Fruit fly (Drosophila melanogaster) whole organism, prepupa: ENCODE results near the gene scpr-C.
A peak's percentile ranks its signal among the peaks of the same experiment; 100 is the strongest.

Source experiments
- Blimp-1 ChIP-seq: fragments of 200-800 bp; sonication (Bioruptor generic); optimal IDR thresholded peaks from 3 replicates; lab custom pipeline; 2017; ENCODE audit warnings: missing biosample characterization, missing genetic modification characterization, mild to moderate bottlenecking, moderate library complexity, missing genetic modification reagents
- CG10631 ChIP-seq: fragments of 200-800 bp; sonication (Bioruptor generic); optimal IDR thresholded peaks from 2 replicates; lab custom pipeline; 2016; ENCODE audit warnings: missing biosample characterization, missing genetic modification characterization
- CG11294 ChIP-seq: fragments of 200-800 bp; sonication (Bioruptor generic); IDR thresholded peaks from 2 replicates; pipeline ENCODE4 v1.3.6; 2022; ENCODE audit warnings: missing biosample characterization, missing genetic modification characterization
- CG11762 ChIP-seq: fragments of 200-800 bp; sonication (Bioruptor generic); optimal IDR thresholded peaks from 3 replicates; lab custom pipeline; 2016; ENCODE audit warnings: missing biosample characterization, missing genetic modification characterization; ENCODE audit not compliant: insufficient read depth
- CG11902 ChIP-seq: fragments of 200-800 bp; sonication (Bioruptor generic); optimal IDR thresholded peaks from 3 replicates; lab custom pipeline; 2016; ENCODE audit warnings: missing biosample characterization, missing genetic modification characterization
- CG15336 ChIP-seq: fragments of 200-800 bp; sonication (Bioruptor generic); IDR thresholded peaks from 2 replicates; pipeline ENCODE4 v1.3.6; 2022; ENCODE audit warnings: missing biosample characterization, missing genetic modification characterization
- CG1621 ChIP-seq: fragments of 200-800 bp; sonication (Bioruptor generic); optimal IDR thresholded peaks from 3 replicates; lab custom pipeline; 2018; ENCODE audit warnings: missing biosample characterization, mild to moderate bottlenecking, missing genetic modification characterization
- CG16779 ChIP-seq: fragments of 200-800 bp; sonication (Bioruptor generic); optimal IDR thresholded peaks from 3 replicates; lab custom pipeline; 2017; ENCODE audit warnings: missing biosample characterization, mild to moderate bottlenecking, missing genetic modification characterization
- CG34406 ChIP-seq: fragments of 200-800 bp; sonication (Bioruptor generic); optimal IDR thresholded peaks from 3 replicates; lab custom pipeline; 2016; ENCODE audit warnings: missing biosample characterization, missing genetic modification characterization
- CG3919 ChIP-seq: fragments of 200-800 bp; sonication (Bioruptor generic); optimal IDR thresholded peaks from 3 replicates; lab custom pipeline; 2016; ENCODE audit warnings: missing biosample characterization, missing genetic modification characterization
- CG4318 ChIP-seq: fragments of 200-800 bp; sonication (Bioruptor generic); optimal IDR thresholded peaks from 3 replicates; lab custom pipeline; 2017; ENCODE audit warnings: missing biosample characterization, mild to moderate bottlenecking, missing genetic modification characterization
- CG6792 ChIP-seq: fragments of 200-800 bp; sonication (Bioruptor generic); optimal IDR thresholded peaks from 3 replicates; lab custom pipeline; 2016; ENCODE audit warnings: missing biosample characterization, missing genetic modification characterization
- CG8319 ChIP-seq: fragments of 200-800 bp; sonication (Bioruptor generic); optimal IDR thresholded peaks from 3 replicates; lab custom pipeline; 2016; ENCODE audit warnings: missing biosample characterization, missing genetic modification characterization
- CG9139 ChIP-seq: fragments of 200-800 bp; sonication (Bioruptor generic); optimal IDR thresholded peaks from 3 replicates; lab custom pipeline; 2017; ENCODE audit warnings: missing biosample characterization, mild to moderate bottlenecking, missing genetic modification characterization
- Eip75B ChIP-seq: fragments of 200-800 bp; sonication (Bioruptor generic); optimal IDR thresholded peaks from 3 replicates; lab custom pipeline; 2016; ENCODE audit warnings: missing biosample characterization, missing genetic modification characterization
- Ets21C ChIP-seq: fragments of 200-800 bp; sonication (Bioruptor generic); optimal IDR thresholded peaks from 3 replicates; lab custom pipeline; 2016; ENCODE audit warnings: missing biosample characterization, missing genetic modification characterization
- Gug ChIP-seq: fragments of 200-800 bp; sonication (Bioruptor generic); IDR thresholded peaks from 2 replicates; pipeline ENCODE4 v1.3.6; 2022; ENCODE audit warnings: missing biosample characterization, missing genetic modification characterization
- Hr38 ChIP-seq: sonication (Bioruptor generic); optimal IDR thresholded peaks from 2 replicates; lab custom pipeline; 2016; ENCODE audit warnings: missing biosample characterization, missing genetic modification characterization
- Lpt ChIP-seq: fragments of 200-800 bp; sonication (Bioruptor generic); optimal IDR thresholded peaks from 3 replicates; lab custom pipeline; 2016; ENCODE audit warnings: missing biosample characterization, missing genetic modification characterization
- Met ChIP-seq: fragments of 200-800 bp; sonication (Bioruptor generic); optimal IDR thresholded peaks from 3 replicates; lab custom pipeline; 2016; ENCODE audit warnings: missing biosample characterization, missing genetic modification characterization
- OdsH ChIP-seq: fragments of 200-800 bp; sonication (Bioruptor generic); optimal IDR thresholded peaks from 3 replicates; lab custom pipeline; 2016; ENCODE audit warnings: missing biosample characterization, missing genetic modification characterization
- Sox14 ChIP-seq: fragments of 200-800 bp; sonication (Bioruptor generic); optimal IDR thresholded peaks from 3 replicates; lab custom pipeline; 2016; ENCODE audit warnings: missing biosample characterization, missing genetic modification characterization
- acj6 ChIP-seq: fragments of 200-800 bp; sonication (Bioruptor generic); optimal IDR thresholded peaks from 3 replicates; lab custom pipeline; 2016; ENCODE audit warnings: missing biosample characterization, missing genetic modification characterization
- cyc ChIP-seq: fragments of 200-800 bp; sonication (Bioruptor generic); optimal IDR thresholded peaks from 3 replicates; lab custom pipeline; 2016; ENCODE audit warnings: missing biosample characterization, missing genetic modification characterization
- dac ChIP-seq: fragments of 200-800 bp; sonication (Bioruptor generic); optimal IDR thresholded peaks from 2 replicates; lab custom pipeline; 2017; ENCODE audit warnings: missing biosample characterization, mild to moderate bottlenecking, missing genetic modification characterization
- dsx ChIP-seq: fragments of 200-800 bp; optimal IDR thresholded peaks from 3 replicates; lab custom pipeline; 2019; ENCODE audit warnings: missing biosample characterization, mild to moderate bottlenecking, missing genetic modification characterization, moderate library complexity; ENCODE audit not compliant: poor library complexity, severe bottlenecking
- eg ChIP-seq: fragments of 200-800 bp; sonication (Bioruptor generic); IDR thresholded peaks from 3 replicates; pipeline ENCODE4 v1.3.6; 2022; ENCODE audit warnings: missing biosample characterization, missing genetic modification characterization
- pdm3 ChIP-seq: fragments of 200-800 bp; sonication (Bioruptor generic); optimal IDR thresholded peaks from 3 replicates; lab custom pipeline; 2016; ENCODE audit warnings: missing biosample characterization, missing genetic modification characterization
- salr ChIP-seq, 2 experiments: fragments of 200-800 bp; sonication (Bioruptor generic); optimal IDR thresholded peaks; 3 replicates each; lab custom pipeline; 2016 to 2018; ENCODE audit warnings: missing biosample characterization in 2 of 2, missing genetic modification characterization in 2 of 2, mild to moderate bottlenecking in 1 of 2
- spab ChIP-seq: fragments of 200-800 bp; sonication (Bioruptor generic); optimal IDR thresholded peaks from 2 replicates; lab custom pipeline; 2017; ENCODE audit warnings: missing biosample characterization, mild to moderate bottlenecking, missing genetic modification characterization, missing genetic modification reagents
- svp ChIP-seq: fragments of 200-800 bp; sonication (Bioruptor generic); peaks from one replicate; lab custom pipeline; 2016; ENCODE audit warnings: missing biosample characterization, missing genetic modification characterization
- topi ChIP-seq: fragments of 200-800 bp; sonication (Bioruptor generic); optimal IDR thresholded peaks from 3 replicates; lab custom pipeline; 2016; ENCODE audit warnings: missing biosample characterization, missing genetic modification characterization
- vri ChIP-seq: fragments of 200-800 bp; sonication (Bioruptor generic); optimal IDR thresholded peaks from 3 replicates; lab custom pipeline; 2016; ENCODE audit warnings: missing biosample characterization, mild to moderate bottlenecking, missing genetic modification characterization

The scpr-C gene

dm6 chr3R:11226496-11226895 lies 1.2 kb downstream of the scpr-C start, which contains the start of gene CG17726 (continued):
- peak; percentile 96 for TF ChIP-seq Eip75B (GFP tag; lab: Kevin White, UChicago)
- peak; percentile 96 for TF ChIP-seq Met (GFP tag; lab: Kevin White, UChicago)
- peak; percentile 89 to 95 for TF ChIP-seq salr (GFP tag; optimal IDR thresholded peaks at IDR 0.05; lab: Kevin White, UChicago)
- peak; percentile 96 for TF ChIP-seq dsx (GFP tag; lab: Kevin White, UChicago)
- peak; percentile 97 for TF ChIP-seq Sox14 (GFP tag; lab: Kevin White, UChicago)
- TF ChIP-seq Lpt (GFP tag; lab: Kevin White, UChicago) = peak; percentile 87
- TF ChIP-seq eg (GFP tag; lab: Robert Waterston, UW) = peak; percentile 99
- TF ChIP-seq Ets21C (GFP tag; lab: Kevin White, UChicago) = peak; percentile 92
- TF ChIP-seq cyc (GFP tag; lab: Kevin White, UChicago) = peak; percentile 95
- TF ChIP-seq CG11902 (GFP tag; lab: Kevin White, UChicago) = peak; percentile 92
- TF ChIP-seq spab (GFP tag; lab: Kevin White, UChicago) = no peak
- peak; percentile 94 for TF ChIP-seq CG9139 (GFP tag; lab: Kevin White, UChicago)
- no peak for TF ChIP-seq CG4318 (GFP tag; lab: Kevin White, UChicago)

DNA sequence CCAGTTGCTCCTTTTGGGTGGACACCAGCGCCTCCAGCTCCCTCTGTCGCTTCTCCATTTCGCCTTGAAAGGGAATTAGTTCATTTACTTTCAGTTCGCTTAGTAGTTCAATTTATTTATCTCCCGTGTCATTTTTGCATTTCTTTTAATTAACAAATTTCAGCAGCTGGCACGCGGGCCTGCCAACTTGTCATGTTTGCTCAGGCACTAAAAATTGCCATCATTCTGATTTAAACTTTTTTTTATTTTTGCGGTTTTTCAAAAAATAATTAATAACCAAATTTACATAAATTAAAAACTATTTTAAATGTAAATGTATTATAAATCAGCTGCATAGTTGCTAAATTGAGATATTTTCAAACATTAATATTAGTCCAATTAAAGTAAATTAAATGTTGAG lies 5.1 kb downstream of the scpr-C start, which contains the start of gene GCC88:
Gene GCC88 (minus strand): TSS at position 209 of the 400 bp plus-strand sequence.
- TF ChIP-seq CG10631 (GFP tag; lab: Kevin White, UChicago) (no peak), CG11294 (GFP tag; lab: Robert Waterston, UW) (no peak), CG34406 (GFP tag; lab: Kevin White, UChicago) (no peak), dac (no peak), CG11902 (GFP tag; lab: Kevin White, UChicago) (no peak), Blimp-1 (no peak), OdsH (GFP tag; lab: Kevin White, UChicago) (no peak), CG6792 (GFP tag; lab: Kevin White, UChicago) (no peak), Hr38 (GFP tag; lab: Kevin White, UChicago) (no peak), Sox14 (GFP tag; lab: Kevin White, UChicago) (no peak), CG3919 (GFP tag; lab: Kevin White, UChicago) (no peak), CG11762 (GFP tag; lab: Kevin White, UChicago) (no peak), svp (GFP tag; lab: Kevin White, UChicago) (no peak), acj6 (GFP tag; lab: Kevin White, UChicago) (no peak), CG9139 (GFP tag; lab: Kevin White, UChicago) (no peak), Gug (GFP tag; lab: Robert Waterston, UW) (no peak), topi (GFP tag; lab: Kevin White, UChicago) (no peak), spab (GFP tag; lab: Kevin White, UChicago) (no peak), CG8319 (GFP tag; lab: Kevin White, UChicago) (no peak)

- no peak for TF ChIP-seq CG3919 (GFP tag; lab: Kevin White, UChicago)
- TF ChIP-seq vri (GFP tag; lab: Kevin White, UChicago) = no peak
- no peak for TF ChIP-seq CG16779 (tag; lab: Kevin White, UChicago)
Measured at dm6 chr3R:11231037-11231436, 5.7 kb downstream of the scpr-C start.

DNA sequence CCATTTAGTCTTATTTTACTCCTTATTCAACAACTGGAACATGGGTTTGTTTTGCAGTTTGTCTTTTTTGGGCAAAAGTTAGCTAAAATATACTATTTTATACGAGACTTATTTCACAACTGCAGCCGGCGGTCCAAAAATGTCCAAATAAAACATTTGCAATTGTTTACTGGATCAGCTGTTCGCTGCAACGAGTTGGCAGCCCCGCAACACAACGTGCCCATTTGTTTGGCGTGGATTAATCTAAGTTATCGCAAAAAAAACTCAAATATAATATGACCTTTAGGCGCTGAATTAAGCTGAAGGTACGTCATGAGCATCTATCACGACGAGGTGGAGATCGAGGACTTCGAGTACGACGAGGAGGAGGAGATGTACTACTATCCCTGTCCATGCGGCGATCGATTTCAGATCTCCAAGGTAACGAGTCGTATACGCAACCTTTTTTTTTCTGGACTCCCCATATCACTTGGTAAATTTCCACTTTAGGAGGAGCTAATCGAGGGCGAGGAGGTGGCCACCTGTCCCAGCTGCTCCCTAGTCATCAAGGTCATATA lies 6.5 kb downstream of the scpr-C start, which contains the start of the genes CG17187 and Dph3:
Gene CG17187 (minus strand): TSS at position 175 of the 557 bp plus-strand sequence.
Gene Dph3 (plus strand): TSS at position 208 of the 557 bp plus-strand sequence.
- TF ChIP-seq Blimp-1 = no peak
- no peak for TF ChIP-seq CG11294 (GFP tag; lab: Robert Waterston, UW)
- TF ChIP-seq OdsH (GFP tag; lab: Kevin White, UChicago) = no peak
- TF ChIP-seq CG15336 = no peak
- TF ChIP-seq Sox14 (GFP tag; lab: Kevin White, UChicago) = no peak

DNA sequence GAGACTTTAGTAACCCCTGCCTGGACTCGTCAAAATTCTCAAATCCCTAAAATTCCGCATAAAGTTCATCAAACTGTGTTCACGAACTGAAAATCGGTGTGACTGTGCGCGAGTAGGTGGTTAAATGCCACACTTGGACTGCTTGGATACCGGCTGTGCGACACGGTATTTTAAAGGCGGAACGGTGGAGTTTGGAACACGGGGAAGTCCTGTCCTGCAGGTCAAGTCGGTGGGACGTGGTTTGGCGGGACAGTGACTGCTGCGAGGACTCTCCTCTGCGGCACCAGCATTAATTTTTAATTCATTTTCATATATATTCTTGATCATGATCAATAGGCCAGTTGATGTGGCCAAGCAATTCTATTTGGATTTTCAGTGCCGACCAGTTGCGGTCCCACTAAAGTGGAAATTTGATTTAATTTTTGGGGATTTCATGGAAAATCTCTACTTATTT lies 9.6 kb downstream of the scpr-C start, which contains the start of the genes Arfip and CG17721:
Gene Arfip (minus strand): TSS at position 96 of the 454 bp plus-strand sequence.
Gene CG17721 (plus strand): TSS at position 223 of the 454 bp plus-strand sequence.
- TF ChIP-seq Ets21C (GFP tag; lab: Kevin White, UChicago) (no peak), pdm3 (GFP tag; lab: Kevin White, UChicago) (no peak), CG1621 (tag; lab: Kevin White, UChicago) (peak; percentile 89)
